Worm (Caenorhabditis elegans) whole organism, late embryonic: Measurements from ENCODE around the gene srj-1.

ENCODE experiments used
- C38D4.7 ChIP-seq: fragments of 200-800 bp; sonication (Bioruptor generic); optimal IDR thresholded peaks from 2 replicates; lab custom pipeline; 2018; ENCODE audit warnings: mild to moderate bottlenecking, missing genetic modification characterization, moderate library complexity, missing compliant biosample characterization
- F13H6.1 ChIP-seq: sonication (generic microtip); optimal IDR thresholded peaks from 2 replicates; lab custom pipeline; 2016; ENCODE audit warnings: missing genetic modification characterization, missing compliant biosample characterization
- K02D7.2 ChIP-seq: sonication (generic microtip); optimal IDR thresholded peaks from 2 replicates; lab custom pipeline; 2017; ENCODE audit warnings: mild to moderate bottlenecking, missing genetic modification characterization, missing compliant biosample characterization
- K09A11.1 ChIP-seq: sonication (generic microtip); optimal IDR thresholded peaks from 2 replicates; lab custom pipeline; 2017; ENCODE audit warnings: antibody characterized with exemption, mild to moderate bottlenecking, missing genetic modification characterization, missing compliant biosample characterization; ENCODE audit not compliant: insufficient read depth
- ceh-14 ChIP-seq: sonication (generic microtip); optimal IDR thresholded peaks from 2 replicates; lab custom pipeline; 2016; ENCODE audit warnings: missing genotype, missing genetic modification characterization, missing compliant biosample characterization
- ceh-34 ChIP-seq: sonication (generic microtip); optimal IDR thresholded peaks from 2 replicates; lab custom pipeline; 2016; ENCODE audit warnings: mild to moderate bottlenecking, missing genetic modification characterization, missing compliant biosample characterization
- ceh-9 ChIP-seq: sonication (generic microtip); optimal IDR thresholded peaks from 2 replicates; lab custom pipeline; 2016; ENCODE audit warnings: mild to moderate bottlenecking, missing genetic modification characterization, inconsistent platforms, missing compliant biosample characterization
- dmd-4 ChIP-seq: sonication (generic microtip); optimal IDR thresholded peaks from 2 replicates; lab custom pipeline; 2016; ENCODE audit warnings: borderline replicate concordance, missing genetic modification characterization, missing compliant biosample characterization
- ets-4 ChIP-seq: sonication (generic microtip); optimal IDR thresholded peaks from 2 replicates; lab custom pipeline; 2016; ENCODE audit warnings: missing genetic modification characterization, missing compliant biosample characterization
- fkh-10 ChIP-seq: fragments of 150-350 bp; optimal IDR thresholded peaks from 2 replicates; lab custom pipeline; 2014; ENCODE audit warnings: missing biosample characterization, missing genetic modification reagents, missing genetic modification characterization
- hlh-8 ChIP-seq: sonication (generic microtip); optimal IDR thresholded peaks from 2 replicates; lab custom pipeline; 2016; ENCODE audit warnings: missing genotype, missing genetic modification characterization, missing compliant biosample characterization
- madf-2 ChIP-seq: sonication (generic microtip); optimal IDR thresholded peaks from 2 replicates; lab custom pipeline; 2017; ENCODE audit warnings: missing genetic modification characterization, missing compliant biosample characterization
- odd-2 ChIP-seq: sonication (generic microtip); optimal IDR thresholded peaks from 2 replicates; lab custom pipeline; 2017; ENCODE audit warnings: antibody characterized with exemption, mild to moderate bottlenecking, missing genetic modification characterization, missing compliant biosample characterization
- unc-55 ChIP-seq: sonication (generic microtip); optimal IDR thresholded peaks from 2 replicates; lab custom pipeline; 2017; ENCODE audit warnings: missing biosample characterization, missing genetic modification reagents, missing genetic modification characterization

ce11 chrIV:11938554-11938953 is 26.7 kb downstream of the srj-1 start:
- TF ChIP-seq fkh-10 (GFP tag; lab: Kevin White, UChicago) (no peak), ceh-9 (tag; lab: Kevin White, UChicago) (no peak), ceh-34 (tag; lab: Kevin White, UChicago) (no peak), ceh-14 (tag; lab: Kevin White, UChicago) (no peak), odd-2 (no peak), madf-2 (tag; lab: Kevin White, UChicago) (no peak), K02D7.2 (no peak), C38D4.7 (no peak), hlh-8 (tag; lab: Kevin White, UChicago) (no peak), dmd-4 (no peak), K09A11.1 (tag; lab: Kevin White, UChicago) (no peak), ets-4 (tag; lab: Kevin White, UChicago) (no peak), F13H6.1 (no peak), unc-55 (GFP tag; lab: Kevin White, UChicago) (no peak)
